Fruit fly (Drosophila melanogaster): Measurements from ENCODE around the gene CG42693.

dm6 chr3R:31743279-31743678, 35.1 kb upstream of the CG42693 start, which contains the start of gene Tbca:
- TF ChIP-seq h (optimal IDR thresholded peaks at IDR 0.05): no peak
- TF ChIP-seq ttk (optimal IDR thresholded peaks at IDR 0.05): no peak
- no peak for TF ChIP-seq psq (optimal IDR thresholded peaks at IDR 0.05)

All from Kc167 (cell line).